Worm (Caenorhabditis elegans) whole organism, early embryonic: ENCODE data around the gene tbc-13.

Experiments used
- B0310.2 ChIP-seq: sonication (generic microtip); optimal IDR thresholded peaks from 2 replicates; lab custom pipeline; 2016; ENCODE audit warnings: mild to moderate bottlenecking, missing genetic modification characterization, missing compliant biosample characterization
- F13C5.2 ChIP-seq: sonication (generic microtip); optimal IDR thresholded peaks from 2 replicates; lab custom pipeline; 2017; ENCODE audit warnings: mild to moderate bottlenecking, missing genetic modification characterization, inconsistent platforms, missing compliant biosample characterization
- ama-1 ChIP-seq: fragments of 150-350 bp; optimal IDR thresholded peaks from 2 replicates; lab custom pipeline; 2014
- ets-7 ChIP-seq: sonication (generic microtip); optimal IDR thresholded peaks from 2 replicates; lab custom pipeline; 2016; ENCODE audit warnings: missing genotype, missing genetic modification characterization, missing compliant biosample characterization
- hmbx-1 ChIP-seq: sonication (generic microtip); optimal IDR thresholded peaks from 2 replicates; lab custom pipeline; 2016; ENCODE audit warnings: mild to moderate bottlenecking, missing genetic modification characterization, missing compliant biosample characterization
- hmg-4 ChIP-seq: fragments of 200-800 bp; sonication (Bioruptor generic); optimal IDR thresholded peaks from 2 replicates; lab custom pipeline; 2018; ENCODE audit warnings: mild to moderate bottlenecking, missing genetic modification characterization, missing compliant biosample characterization
- scrt-1 ChIP-seq: fragments of 200-800 bp; sonication (Bioruptor generic); IDR thresholded peaks from 2 replicates; pipeline ENCODE4 v1.3.6; 2022; ENCODE audit warnings: missing genetic modification characterization, missing compliant biosample characterization
- tbx-37 ChIP-seq: fragments of 200-800 bp; sonication (Bioruptor generic); conservative IDR thresholded peaks from 2 replicates; pipeline ENCODE4 v1.3.6; 2022; ENCODE audit warnings: missing genetic modification reagents, missing genetic modification characterization, missing compliant biosample characterization
- tra-4 ChIP-seq: sonication (generic microtip); optimal IDR thresholded peaks from 2 replicates; lab custom pipeline; 2017; ENCODE audit warnings: missing genetic modification characterization, missing compliant biosample characterization

ce11 chrX:12513415-12513814 lies 28.6 kb downstream of the tbc-13 start:
- TF ChIP-seq scrt-1 (GFP tag; lab: Robert Waterston, UW) (no peak), tra-4 (tag; lab: Kevin White, UChicago) (no peak), ets-7 (tag; lab: Kevin White, UChicago) (no peak), ama-1 (lab: Kevin White, UChicago) (no peak), B0310.2 (tag; lab: Kevin White, UChicago) (no peak), hmbx-1 (tag; lab: Kevin White, UChicago) (no peak), F13C5.2 (tag; lab: Kevin White, UChicago) (no peak), tbx-37 (GFP tag; lab: Robert Waterston, UW) (no peak), hmg-4 (GFP tag; lab: Kevin White, UChicago) (no peak)
